Worm (Caenorhabditis elegans) whole organism, mixed stage, embryonic: ENCODE data around the gene ppfr-4.

ENCODE experiments used
- M03D4.4 ChIP-seq: sonication (generic microtip); optimal IDR thresholded peaks from 2 replicates; lab custom pipeline; 2017; ENCODE audit warnings: mild to moderate bottlenecking, missing genetic modification characterization, missing compliant biosample characterization
- bed-3 ChIP-seq: fragments of 200-800 bp; sonication (Bioruptor generic); optimal IDR thresholded peaks from 3 replicates; lab custom pipeline; 2018; ENCODE audit warnings: mild to moderate bottlenecking, missing genetic modification characterization, moderate library complexity, missing compliant biosample characterization
- blmp-1 ChIP-seq: fragments of 150-350 bp; optimal IDR thresholded peaks from 2 replicates; lab custom pipeline; 2014; ENCODE audit warnings: missing biosample characterization, missing genetic modification characterization
- ceh-39 ChIP-seq: fragments of 150-350 bp; optimal IDR thresholded peaks from 2 replicates; lab custom pipeline; 2014; ENCODE audit warnings: missing biosample characterization, missing genetic modification characterization
- ceh-43 ChIP-seq: fragments of 200-800 bp; sonication (Bioruptor generic); optimal IDR thresholded peaks from 2 replicates; lab custom pipeline; 2018; ENCODE audit warnings: mild to moderate bottlenecking, missing genetic modification characterization, moderate library complexity, missing compliant biosample characterization
- ceh-83 ChIP-seq: fragments of 200-800 bp; sonication (Bioruptor generic); optimal IDR thresholded peaks from 2 replicates; lab custom pipeline; 2018; ENCODE audit warnings: mild to moderate bottlenecking, missing genetic modification characterization, missing compliant biosample characterization
- ces-1 ChIP-seq: fragments of 150-350 bp; optimal IDR thresholded peaks from 2 replicates; lab custom pipeline; 2014; ENCODE audit warnings: missing biosample characterization, missing genetic modification reagents, missing genetic modification characterization
- cnd-1 ChIP-seq: fragments of 200-800 bp; sonication (Bioruptor generic); optimal IDR thresholded peaks from 2 replicates; lab custom pipeline; 2018; ENCODE audit warnings: mild to moderate bottlenecking, missing genetic modification characterization, missing compliant biosample characterization
- drap-1 ChIP-seq: fragments of 200-800 bp; sonication (Bioruptor generic); optimal IDR thresholded peaks from 3 replicates; lab custom pipeline; 2018; ENCODE audit warnings: mild to moderate bottlenecking, missing genetic modification characterization, missing compliant biosample characterization
- elt-1 ChIP-seq: sonication (generic microtip); optimal IDR thresholded peaks from 2 replicates; lab custom pipeline; 2017; ENCODE audit warnings: missing genetic modification characterization, mild to moderate bottlenecking, missing compliant biosample characterization, antibody characterized with exemption, moderate library complexity, borderline replicate concordance; ENCODE audit not compliant: insufficient read depth
- elt-3 ChIP-seq: fragments of 150-350 bp; optimal IDR thresholded peaks from 2 replicates; lab custom pipeline; 2014; ENCODE audit warnings: missing biosample characterization, missing genetic modification characterization
- flh-1 ChIP-seq: fragments of 200-800 bp; sonication (Bioruptor generic); optimal IDR thresholded peaks from 2 replicates; lab custom pipeline; 2018; ENCODE audit warnings: mild to moderate bottlenecking, missing genetic modification characterization, moderate library complexity, missing compliant biosample characterization
- ham-2 ChIP-seq: fragments of 200-800 bp; sonication (Bioruptor generic); optimal IDR thresholded peaks from 2 replicates; lab custom pipeline; 2018; ENCODE audit warnings: mild to moderate bottlenecking, missing genetic modification characterization, missing compliant biosample characterization
- hlh-1 ChIP-seq: fragments of 150-350 bp; optimal IDR thresholded peaks from 2 replicates; lab custom pipeline; 2014; ENCODE audit warnings: missing biosample characterization, missing genetic modification reagents, missing genetic modification characterization
- lin-13 ChIP-seq: fragments of 150-350 bp; optimal IDR thresholded peaks from 2 replicates; lab custom pipeline; 2014; ENCODE audit warnings: missing biosample characterization, missing genetic modification characterization
- lin-32 ChIP-seq: fragments of 200-800 bp; sonication (Bioruptor generic); optimal IDR thresholded peaks from 2 replicates; lab custom pipeline; 2018; ENCODE audit warnings: mild to moderate bottlenecking, missing genetic modification characterization, missing compliant biosample characterization
- lsy-2 ChIP-seq: fragments of 150-350 bp; optimal IDR thresholded peaks from 2 replicates; lab custom pipeline; 2014; ENCODE audit warnings: missing biosample characterization, missing genetic modification characterization
- mab-5 ChIP-seq: fragments of 150-350 bp; optimal IDR thresholded peaks from 2 replicates; lab custom pipeline; 2014; ENCODE audit warnings: missing biosample characterization, missing genetic modification characterization
- mep-1 ChIP-seq: fragments of 150-350 bp; optimal IDR thresholded peaks from 2 replicates; lab custom pipeline; 2017; ENCODE audit warnings: missing biosample characterization, missing genetic modification reagents, missing genetic modification characterization, inconsistent platforms
- mls-2 ChIP-seq: sonication (generic microtip); optimal IDR thresholded peaks from 2 replicates; lab custom pipeline; 2016; ENCODE audit warnings: mild to moderate bottlenecking, missing genetic modification characterization, moderate library complexity, missing compliant biosample characterization
- nhr-12 ChIP-seq: fragments of 150-350 bp; optimal IDR thresholded peaks from 2 replicates; lab custom pipeline; 2014; ENCODE audit warnings: missing biosample characterization, missing genetic modification characterization
- nhr-2 ChIP-seq: fragments of 150-350 bp; optimal IDR thresholded peaks from 2 replicates; lab custom pipeline; 2014; ENCODE audit warnings: missing biosample characterization, missing genetic modification characterization
- nhr-237 ChIP-seq: fragments of 150-350 bp; optimal IDR thresholded peaks from 2 replicates; lab custom pipeline; 2014; ENCODE audit warnings: missing biosample characterization, missing genetic modification characterization
- nhr-28 ChIP-seq: fragments of 150-350 bp; optimal IDR thresholded peaks from 2 replicates; lab custom pipeline; 2014; ENCODE audit warnings: missing biosample characterization, missing genetic modification characterization
- nhr-76 ChIP-seq: sonication (generic microtip); optimal IDR thresholded peaks from 2 replicates; lab custom pipeline; 2017; ENCODE audit warnings: missing biosample characterization, missing genetic modification characterization
- pha-4 ChIP-seq: fragments of 150-350 bp; optimal IDR thresholded peaks from 2 replicates; lab custom pipeline; 2018; ENCODE audit warnings: missing biosample characterization, missing genetic modification reagents, missing genetic modification characterization
- sem-2 ChIP-seq: fragments of 200-800 bp; sonication (Bioruptor generic); optimal IDR thresholded peaks from 2 replicates; lab custom pipeline; 2018; ENCODE audit warnings: mild to moderate bottlenecking, missing genetic modification characterization, missing compliant biosample characterization
- snpc-4 ChIP-seq: fragments of 150-350 bp; optimal IDR thresholded peaks from 2 replicates; lab custom pipeline; 2014; ENCODE audit warnings: missing biosample characterization, missing genetic modification characterization
- sptf-1 ChIP-seq: sonication (generic microtip); optimal IDR thresholded peaks from 2 replicates; lab custom pipeline; 2017; ENCODE audit warnings: mild to moderate bottlenecking, missing genetic modification characterization, moderate library complexity, missing compliant biosample characterization
- tbx-8 ChIP-seq: fragments of 200-800 bp; sonication (Bioruptor generic); optimal IDR thresholded peaks from 2 replicates; lab custom pipeline; 2018; ENCODE audit warnings: mild to moderate bottlenecking, missing genetic modification characterization, moderate library complexity, missing compliant biosample characterization
- unc-120 ChIP-seq: sonication (generic microtip); optimal IDR thresholded peaks from 2 replicates; lab custom pipeline; 2017; ENCODE audit warnings: missing genetic modification characterization, missing compliant biosample characterization; ENCODE audit not compliant: poor library complexity, severe bottlenecking
- unc-39 ChIP-seq: fragments of 150-350 bp; optimal IDR thresholded peaks from 2 replicates; lab custom pipeline; 2014; ENCODE audit warnings: missing biosample characterization, missing genetic modification characterization
- unc-62 ChIP-seq: fragments of 150-350 bp; optimal IDR thresholded peaks from 2 replicates; lab custom pipeline; 2014; ENCODE audit warnings: missing biosample characterization, missing genetic modification reagents, missing genetic modification characterization
- zip-8 ChIP-seq: fragments of 150-350 bp; optimal IDR thresholded peaks from 2 replicates; lab custom pipeline; 2014; ENCODE audit warnings: missing biosample characterization, missing genetic modification characterization
- ztf-11 ChIP-seq: fragments of 150-350 bp; optimal IDR thresholded peaks from 2 replicates; lab custom pipeline; 2014; ENCODE audit warnings: missing biosample characterization, missing genetic modification characterization

Gene ppfr-4

ce11 chrIII:2619559-2619958 is at the start of gene ppfr-4:
Gene ppfr-4, plus strand, starts transcription at chrIII:2619936.
- TF ChIP-seq ceh-83 (GFP tag; lab: Kevin White, UChicago) (no peak), ces-1 (GFP tag; lab: Kevin White, UChicago) (peak; percentile 20)
- TF ChIP-seq, all 35 proteins: peak for 1

DNA sequence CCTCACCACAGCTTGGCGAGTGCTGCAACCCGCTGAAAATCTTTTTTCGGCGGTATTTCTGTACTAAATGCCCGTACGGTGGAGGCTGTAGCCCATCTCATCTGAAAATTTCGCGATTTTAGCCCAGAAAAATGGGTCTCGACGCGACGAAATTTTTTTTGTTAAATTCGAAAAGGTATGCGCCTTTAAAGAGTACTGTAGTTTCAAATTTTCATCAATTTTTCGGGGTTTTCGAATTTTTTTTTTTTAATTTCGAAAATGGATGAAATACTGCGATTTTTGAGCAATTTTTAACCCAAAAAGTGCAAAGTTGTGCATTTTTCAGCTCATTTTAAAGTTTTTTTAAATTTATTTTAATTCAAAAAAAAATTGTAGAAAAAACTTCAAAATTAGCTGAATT is 48.3 kb upstream of the ppfr-4 start, which contains the start of gene Y54F10AR.2:
Gene Y54F10AR.2, minus strand, starts transcription at position 101 of the 400 bp plus-strand sequence.
- TF ChIP-seq nhr-12 (tag; lab: Kevin White, UChicago) (no peak), lsy-2 (tag; lab: Kevin White, UChicago) (no peak), ceh-83 (GFP tag; lab: Kevin White, UChicago) (no peak), hlh-1 (tag; lab: Kevin White, UChicago) (no peak), blmp-1 (tag; lab: Kevin White, UChicago) (no peak), M03D4.4 (tag; lab: Kevin White, UChicago) (no peak), sptf-1 (tag; lab: Kevin White, UChicago) (no peak), nhr-76 (no peak), lin-13 (no peak), drap-1 (GFP tag; lab: Kevin White, UChicago) (no peak), mep-1 (no peak), ceh-39 (tag; lab: Kevin White, UChicago) (no peak), unc-120 (no peak), tbx-8 (GFP tag; lab: Kevin White, UChicago) (no peak), nhr-28 (tag; lab: Kevin White, UChicago) (no peak), mab-5 (no peak)

DNA sequence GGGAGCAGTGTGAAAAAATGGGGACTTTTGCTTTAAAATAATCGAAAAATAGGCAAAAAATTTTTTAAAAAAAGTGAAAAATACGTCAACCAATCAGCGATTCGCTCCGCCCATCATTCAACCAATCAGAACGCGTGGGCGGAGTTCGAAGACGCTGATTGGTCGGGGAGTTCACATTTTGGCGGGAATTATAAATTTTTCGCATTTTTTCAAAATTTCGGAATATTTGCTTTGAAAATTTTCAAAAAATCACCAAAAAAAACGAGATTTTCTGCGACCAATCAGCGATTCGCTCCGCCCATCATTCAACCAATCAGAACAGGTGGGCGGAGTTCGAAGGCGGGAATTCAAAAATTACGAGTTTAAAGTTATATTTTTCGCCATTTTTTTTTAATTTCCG is 47.3 kb upstream of the ppfr-4 start:
- TF ChIP-seq lin-32 (GFP tag; lab: Kevin White, UChicago) = no peak
- no peak for TF ChIP-seq hlh-1 (tag; lab: Kevin White, UChicago)
- TF ChIP-seq elt-1 (tag; lab: Kevin White, UChicago) = no peak
- TF ChIP-seq sptf-1 (tag; lab: Kevin White, UChicago) = no peak
- no peak for TF ChIP-seq M03D4.4 (tag; lab: Kevin White, UChicago)
- no peak for TF ChIP-seq ces-1 (GFP tag; lab: Kevin White, UChicago)
- TF ChIP-seq nhr-12 (tag; lab: Kevin White, UChicago) = no peak
- no peak for TF ChIP-seq lsy-2 (tag; lab: Kevin White, UChicago)
- TF ChIP-seq unc-120 = no peak
- no peak for TF ChIP-seq ceh-43 (GFP tag; lab: Kevin White, UChicago)
- no peak for TF ChIP-seq pha-4 (tag; lab: Kevin White, UChicago)
- no peak for TF ChIP-seq unc-62
- no peak for TF ChIP-seq nhr-28 (tag; lab: Kevin White, UChicago)
- no peak for TF ChIP-seq mls-2 (tag; lab: Kevin White, UChicago)
- TF ChIP-seq mab-5 = no peak
- no peak for TF ChIP-seq cnd-1 (tag; lab: Kevin White, UChicago)
- TF ChIP-seq ztf-11 (tag; lab: Kevin White, UChicago) = no peak
- no peak for TF ChIP-seq drap-1 (GFP tag; lab: Kevin White, UChicago)
- TF ChIP-seq sem-2 (GFP tag; lab: Kevin White, UChicago) = no peak
- TF ChIP-seq zip-8 (tag; lab: Kevin White, UChicago) = no peak

DNA sequence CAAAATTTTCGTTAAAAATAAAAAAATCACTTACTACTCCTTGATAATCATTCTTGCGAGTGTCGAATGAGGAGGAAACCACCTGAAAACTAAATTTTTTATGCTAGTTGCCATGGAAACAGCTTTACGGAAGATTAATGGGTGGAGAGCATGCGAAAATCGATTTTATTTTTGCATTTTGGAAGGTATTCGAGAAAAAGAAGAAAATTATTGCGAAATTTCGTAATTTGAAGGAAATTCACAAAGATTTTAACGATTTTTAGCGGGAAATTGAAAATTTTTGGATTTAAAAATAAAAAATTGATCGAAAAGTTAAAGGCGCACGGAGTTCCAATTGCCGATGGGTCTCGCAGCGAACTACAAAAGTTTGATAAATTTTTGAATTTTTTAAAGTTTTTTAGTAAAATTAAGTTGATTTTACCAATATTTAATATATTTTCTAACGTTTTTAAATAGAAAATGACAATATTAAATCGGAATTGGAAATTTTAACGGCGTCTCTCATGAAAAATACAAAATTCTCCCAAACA is 44.0 kb upstream of the ppfr-4 start, which contains the start of gene Y54F10AR.1:
Gene Y54F10AR.1, minus strand, starts transcription at position 51 of the 530 bp plus-strand sequence.
- no peak for TF ChIP-seq mep-1
- TF ChIP-seq, all 35 proteins: peak for 0

DNA sequence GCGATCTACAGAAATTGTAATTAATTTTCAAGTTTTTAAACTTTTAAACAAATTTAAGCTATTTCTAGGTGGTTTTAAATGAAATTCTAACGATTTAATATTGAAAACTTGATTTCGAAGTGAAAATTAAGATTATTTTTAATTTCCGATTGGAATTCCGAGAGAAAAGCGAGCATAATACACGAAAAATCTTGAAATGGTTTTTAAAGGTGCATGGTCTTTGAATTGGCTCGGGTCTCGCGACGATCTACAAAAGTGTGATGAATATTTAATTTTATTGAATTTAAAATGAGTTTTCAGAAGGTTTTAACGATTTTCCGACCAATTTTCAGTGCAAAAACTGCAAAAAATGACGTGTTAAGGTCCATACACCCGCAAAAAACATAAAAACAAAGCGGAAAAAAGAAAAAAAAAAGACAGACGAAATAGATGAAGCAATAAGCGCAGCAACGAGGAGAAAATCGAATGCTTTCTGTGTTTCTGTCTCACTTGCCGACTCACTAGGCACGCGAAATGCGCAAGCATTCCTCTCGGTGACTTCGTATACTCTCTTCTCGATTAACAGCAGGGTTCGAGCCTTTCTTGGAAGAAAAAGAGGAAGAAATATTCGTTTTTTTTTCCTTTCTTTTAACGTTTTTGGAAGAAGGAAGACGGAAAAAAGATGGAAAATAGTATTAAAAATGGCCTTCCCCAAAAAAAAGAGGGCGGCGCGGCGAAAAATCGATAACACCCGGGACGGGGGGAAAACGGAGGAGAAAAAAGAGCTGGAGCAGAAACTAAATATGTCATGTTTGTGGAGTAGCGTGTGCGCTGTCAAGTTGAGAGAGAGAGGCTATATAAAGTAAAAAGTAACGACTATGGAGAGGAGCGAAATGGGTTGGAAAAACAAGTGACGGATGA is 43.1 kb upstream of the ppfr-4 start:
- TF ChIP-seq elt-1 (tag; lab: Kevin White, UChicago) (no peak), ceh-43 (GFP tag; lab: Kevin White, UChicago) (peak; percentile 5), mls-2 (tag; lab: Kevin White, UChicago) (peak; percentile 41), M03D4.4 (tag; lab: Kevin White, UChicago) (peak; percentile 19), lin-13 (peak; percentile 14), nhr-2 (tag; lab: Kevin White, UChicago) (no peak), hlh-1 (tag; lab: Kevin White, UChicago) (peak; percentile 7), tbx-8 (GFP tag; lab: Kevin White, UChicago) (no peak), bed-3 (GFP tag; lab: Kevin White, UChicago) (no peak), elt-3 (tag; lab: Kevin White, UChicago) (no peak), unc-120 (peak; percentile 48), flh-1 (GFP tag; lab: Kevin White, UChicago) (no peak), nhr-12 (tag; lab: Kevin White, UChicago) (no peak), nhr-237 (tag; lab: Kevin White, UChicago) (no peak), nhr-76 (no peak), snpc-4 (tag; lab: Kevin White, UChicago) (no peak), sptf-1 (tag; lab: Kevin White, UChicago) (peak; percentile 75), lsy-2 (tag; lab: Kevin White, UChicago) (peak; percentile 44), mep-1 (peak; percentile 43), ztf-11 (tag; lab: Kevin White, UChicago) (no peak), drap-1 (GFP tag; lab: Kevin White, UChicago) (peak; percentile 38), unc-39 (tag; lab: Kevin White, UChicago) (no peak), mab-5 (no peak), zip-8 (tag; lab: Kevin White, UChicago) (no peak), ces-1 (GFP tag; lab: Kevin White, UChicago) (peak; percentile 49), ceh-39 (tag; lab: Kevin White, UChicago) (no peak), ham-2 (GFP tag; lab: Kevin White, UChicago) (peak; percentile 69), lin-32 (GFP tag; lab: Kevin White, UChicago) (peak; percentile 2), ceh-83 (GFP tag; lab: Kevin White, UChicago) (peak; percentile 38)
- TF ChIP-seq, all 35 proteins: peak for 14
